Worm (Caenorhabditis elegans): ENCODE measurements around the gene ZK622.5.

ZK622.5 gene

DNA sequence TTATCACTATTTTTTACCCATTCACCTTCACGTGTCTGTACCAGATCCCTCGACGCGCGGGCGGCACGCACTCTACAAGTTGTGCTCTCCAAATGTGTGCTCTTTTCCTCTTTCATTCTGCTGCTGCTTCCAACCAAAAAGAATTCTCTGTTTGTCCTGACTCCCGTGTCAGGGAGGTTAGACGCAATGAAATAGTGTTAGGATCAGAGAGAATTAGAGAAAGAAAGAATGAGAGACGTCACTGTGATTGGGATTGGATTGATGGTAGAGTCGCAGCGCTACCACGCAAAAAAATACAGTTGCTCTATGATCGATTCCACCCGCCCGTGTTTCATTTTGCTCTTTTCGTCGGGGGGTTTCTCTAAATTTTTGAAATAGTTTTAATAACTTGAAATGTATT, 1.8 kb downstream of the ZK622.5 start:
- TF ChIP-seq ttx-3 (tag; optimal IDR thresholded peaks at IDR 0.05) = no peak
- TF ChIP-seq fkh-10 (GFP tag; optimal IDR thresholded peaks at IDR 0.05) = no peak

DNA sequence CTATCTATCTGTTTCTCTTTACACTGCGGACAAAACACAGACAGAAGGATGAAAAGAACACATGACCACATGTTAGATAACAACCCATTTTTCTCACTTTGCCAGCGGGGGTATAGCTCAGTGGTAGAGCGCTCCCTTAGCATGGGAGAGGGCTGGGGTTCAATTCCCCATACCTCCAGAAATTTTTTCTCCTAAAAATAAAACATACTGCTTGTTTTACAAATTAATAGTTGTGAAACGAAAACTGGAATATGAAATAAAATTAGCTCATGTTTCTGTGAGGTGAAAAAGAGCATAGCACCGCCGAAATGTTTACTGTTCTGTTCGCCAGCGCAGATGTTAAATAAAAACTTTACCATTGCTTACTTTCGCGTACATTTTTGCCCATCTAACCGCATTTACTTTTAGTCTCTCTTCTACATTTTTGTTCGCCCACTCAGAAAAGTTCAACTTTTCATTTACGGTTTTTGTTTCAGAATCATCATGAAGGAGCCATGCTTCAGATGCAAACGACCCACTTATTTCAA, 3.0 kb downstream of the ZK622.5 start, which contains the start of gene ZK622.4:
Gene ZK622.4, plus strand, starts transcription at position 477 of the 527 bp plus-strand sequence.
- TF ChIP-seq fax-1 (tag; optimal IDR thresholded peaks at IDR 0.05) (peak; percentile 50), nhr-232 (tag; optimal IDR thresholded peaks at IDR 0.05) (peak; percentile 76), ceh-31 (tag; optimal IDR thresholded peaks at IDR 0.05) (peak; percentile 60), ceh-48 (tag; optimal IDR thresholded peaks at IDR 0.05) (peak; percentile 65), gmeb-2 (tag; optimal IDR thresholded peaks at IDR 0.05) (peak; percentile 84), nhr-11 (tag; optimal IDR thresholded peaks at IDR 0.05) (no peak), sox-2 (GFP tag; IDR thresholded peaks at IDR 0.05) (peak; percentile 69), ceh-2 (tag; optimal IDR thresholded peaks at IDR 0.05) (peak; percentile 73), C38D4.7 (GFP tag; optimal IDR thresholded peaks at IDR 0.05) (peak; percentile 83), fkh-10 (GFP tag; optimal IDR thresholded peaks at IDR 0.05) (no peak), pha-2 (tag; optimal IDR thresholded peaks at IDR 0.05) (peak; percentile 66), ceh-9 (tag; optimal IDR thresholded peaks at IDR 0.05) (no peak), unc-86 (tag; optimal IDR thresholded peaks at IDR 0.05) (peak; percentile 75), K02D7.2 (tag; optimal IDR thresholded peaks at IDR 0.05) (peak; percentile 74), unc-3 (GFP tag; conservative IDR thresholded peaks at IDR 0.05) (peak; percentile 88), unc-3 (tag; optimal IDR thresholded peaks at IDR 0.05) (peak; percentile 82), pax-1 (tag; optimal IDR thresholded peaks at IDR 0.05) (no peak), ceh-19 (GFP tag; optimal IDR thresholded peaks at IDR 0.05) (peak; percentile 81), ceh-24 (tag; optimal IDR thresholded peaks at IDR 0.05) (peak; percentile 59), mec-3 (tag; optimal IDR thresholded peaks at IDR 0.05; ENCODE audit: borderline replicate concordance) (peak; percentile 36), pat-9 (tag; optimal IDR thresholded peaks at IDR 0.05) (peak; percentile 70), ceh-45 (GFP tag; IDR thresholded peaks at IDR 0.05) (0 out of 2 replicates have a peak, but pooled peaks have one; percentile 52), unc-55 (GFP tag; optimal IDR thresholded peaks at IDR 0.05) (no peak), ahr-1 (tag; optimal IDR thresholded peaks at IDR 0.05) (peak; percentile 56), hlh-6 (tag; optimal IDR thresholded peaks at IDR 0.05) (peak; percentile 89), dmd-4 (tag; optimal IDR thresholded peaks at IDR 0.05; ENCODE audit: borderline replicate concordance) (peak; percentile 79), hlh-30 (tag; optimal IDR thresholded peaks at IDR 0.05; ENCODE audit: insufficient read depth) (peak; percentile 64), ttx-3 (tag; optimal IDR thresholded peaks at IDR 0.05) (peak; percentile 73), sdc-2 (tag; optimal IDR thresholded peaks at IDR 0.05) (peak; percentile 72), F13H6.1 (tag; optimal IDR thresholded peaks at IDR 0.05) (peak; percentile 30), hlh-13 (GFP tag; optimal IDR thresholded peaks at IDR 0.05) (peak; percentile 53), tbx-2 (tag; optimal IDR thresholded peaks at IDR 0.05) (peak; percentile 72), ets-4 (tag; optimal IDR thresholded peaks at IDR 0.05) (peak; percentile 6), ceh-34 (tag; optimal IDR thresholded peaks at IDR 0.05) (peak; percentile 82), pqm-1 (tag; optimal IDR thresholded peaks at IDR 0.05) (peak; percentile 57), elt-4 (tag; optimal IDR thresholded peaks at IDR 0.05) (no peak), rnt-1 (tag; optimal IDR thresholded peaks at IDR 0.05) (peak; percentile 54), lin-11 (tag; optimal IDR thresholded peaks at IDR 0.05) (peak; percentile 79), nfya-1 (tag; optimal IDR thresholded peaks at IDR 0.05) (peak; percentile 67), lim-6 (tag; optimal IDR thresholded peaks at IDR 0.05) (peak; percentile 22), eyg-1 (tag; optimal IDR thresholded peaks at IDR 0.05) (peak; percentile 80), pros-1 (tag; optimal IDR thresholded peaks at IDR 0.05) (no peak), ref-2 (tag; optimal IDR thresholded peaks at IDR 0.05) (peak; percentile 78), K09A11.1 (tag; optimal IDR thresholded peaks at IDR 0.05; ENCODE audit: insufficient read depth) (peak; percentile 69), ztf-16 (tag; optimal IDR thresholded peaks at IDR 0.05) (peak; percentile 80), ama-1 (optimal IDR thresholded peaks at IDR 0.05) (no peak), npax-4 (tag; optimal IDR thresholded peaks at IDR 0.05) (peak; percentile 57), pag-3 (tag; optimal IDR thresholded peaks at IDR 0.05; ENCODE audit: borderline replicate concordance) (no peak), elt-2 (tag; optimal IDR thresholded peaks at IDR 0.05) (peak; percentile 98), C08G9.2 (tag; optimal IDR thresholded peaks at IDR 0.05) (peak; percentile 67)

All from whole organism, late embryonic.